Worm (Caenorhabditis elegans) whole organism, midembryonic: Measurements from ENCODE around the gene Y53G8B.2.

ENCODE experiments used
- T22C8.4 ChIP-seq: fragments of 200-800 bp; sonication (Bioruptor generic); IDR thresholded peaks from 2 replicates; pipeline ENCODE4 v1.3.6; 2022; ENCODE audit warnings: missing genetic modification characterization, missing compliant biosample characterization
- cog-1 ChIP-seq: sonication (generic microtip); optimal IDR thresholded peaks from 2 replicates; lab custom pipeline; 2016; ENCODE audit warnings: missing genetic modification characterization, missing compliant biosample characterization
- flt-1 ChIP-seq: fragments of 200-800 bp; sonication (Bioruptor generic); IDR thresholded peaks from 2 replicates; pipeline ENCODE4 v1.3.6; 2022; ENCODE audit warnings: missing genetic modification characterization, missing compliant biosample characterization
- klf-2 ChIP-seq: fragments of 200-800 bp; sonication (Bioruptor generic); conservative IDR thresholded peaks from 2 replicates; pipeline ENCODE4 v1.3.6; 2022; ENCODE audit warnings: missing genetic modification reagents, missing genetic modification characterization, missing compliant biosample characterization
- med-1 ChIP-seq: sonication (generic microtip); optimal IDR thresholded peaks from 2 replicates; lab custom pipeline; 2017; ENCODE audit warnings: missing genetic modification characterization, mild to moderate bottlenecking, missing compliant biosample characterization, antibody characterized with exemption, missing genetic modification reagents; ENCODE audit not compliant: insufficient read depth
- ref-1 ChIP-seq: fragments of 200-800 bp; sonication (Bioruptor generic); conservative IDR thresholded peaks from 2 replicates; pipeline ENCODE4 v1.3.6; 2022; ENCODE audit warnings: missing genetic modification reagents, missing genetic modification characterization, missing compliant biosample characterization
- tab-1 ChIP-seq: fragments of 200-800 bp; sonication (Bioruptor generic); IDR thresholded peaks from 2 replicates; pipeline ENCODE4 v1.3.6; 2022; ENCODE audit warnings: missing genetic modification characterization, missing compliant biosample characterization
- ztf-23 ChIP-seq: fragments of 200-800 bp; sonication (Bioruptor generic); IDR thresholded peaks from 2 replicates; pipeline ENCODE4 v1.3.6; 2022; ENCODE audit warnings: missing genetic modification reagents, missing genetic modification characterization, missing compliant biosample characterization
- ztf-29 ChIP-seq: fragments of 200-800 bp; sonication (Bioruptor generic); IDR thresholded peaks from 2 replicates; pipeline ENCODE4 v1.3.6; 2022; ENCODE audit warnings: missing genetic modification reagents, missing genetic modification characterization, missing compliant biosample characterization

The Y53G8B.2 gene

DNA sequence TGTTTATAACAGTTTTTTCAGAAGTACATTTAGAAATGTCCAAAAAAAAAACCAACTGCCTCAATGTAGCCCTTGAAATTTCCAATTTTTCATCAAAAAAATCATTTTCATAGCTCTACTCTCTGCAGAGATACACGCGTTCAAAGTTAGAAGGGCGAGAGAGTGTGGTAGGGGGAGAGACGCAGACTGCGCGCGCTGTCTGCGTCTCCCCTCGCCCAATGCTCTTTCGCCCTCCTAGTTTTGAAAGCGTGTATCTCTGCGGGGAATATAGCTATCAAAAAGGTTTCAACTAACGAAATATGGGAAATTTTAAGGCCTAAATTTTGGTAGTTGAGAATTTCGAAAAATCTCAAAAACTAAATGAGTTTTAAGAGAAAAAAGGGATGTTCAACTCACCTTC is 40.2 kb downstream of the Y53G8B.2 start:
- no peak for TF ChIP-seq T22C8.4 (GFP tag; lab: Robert Waterston, UW)
- no peak for TF ChIP-seq med-1 (GFP tag; lab: Kevin White, UChicago)
- TF ChIP-seq klf-2 (GFP tag; lab: Robert Waterston, UW): no peak
- TF ChIP-seq ztf-23 (GFP tag; lab: Robert Waterston, UW): no peak
- no peak for TF ChIP-seq tab-1 (GFP tag; lab: Robert Waterston, UW)
- no peak for TF ChIP-seq ztf-29 (GFP tag; lab: Robert Waterston, UW)
- no peak for TF ChIP-seq flt-1
- no peak for TF ChIP-seq cog-1 (tag; lab: Kevin White, UChicago)
- no peak for TF ChIP-seq ref-1 (GFP tag; lab: Robert Waterston, UW)

ce11 chrIII:3063084-3063483 is 40.7 kb downstream of the Y53G8B.2 start:
- TF ChIP-seq ztf-23 (GFP tag; lab: Robert Waterston, UW) (no peak), flt-1 (no peak), ref-1 (GFP tag; lab: Robert Waterston, UW) (no peak), med-1 (GFP tag; lab: Kevin White, UChicago) (no peak), cog-1 (tag; lab: Kevin White, UChicago) (no peak), klf-2 (GFP tag; lab: Robert Waterston, UW) (no peak), tab-1 (GFP tag; lab: Robert Waterston, UW) (no peak), T22C8.4 (GFP tag; lab: Robert Waterston, UW) (no peak), ztf-29 (GFP tag; lab: Robert Waterston, UW) (no peak)

- TF ChIP-seq ztf-29 (GFP tag; lab: Robert Waterston, UW) (no peak), T22C8.4 (GFP tag; lab: Robert Waterston, UW) (no peak), ref-1 (GFP tag; lab: Robert Waterston, UW) (no peak), cog-1 (tag; lab: Kevin White, UChicago) (no peak), tab-1 (GFP tag; lab: Robert Waterston, UW) (no peak), klf-2 (GFP tag; lab: Robert Waterston, UW) (no peak), med-1 (GFP tag; lab: Kevin White, UChicago) (no peak), flt-1 (no peak), ztf-23 (GFP tag; lab: Robert Waterston, UW) (no peak)
These were observed 42.5 kb downstream of the Y53G8B.2 start for ce11 chrIII:3061289-3061688.

- TF ChIP-seq cog-1 (tag; lab: Kevin White, UChicago): no peak
- TF ChIP-seq ztf-23 (GFP tag; lab: Robert Waterston, UW): no peak
- no peak for TF ChIP-seq T22C8.4 (GFP tag; lab: Robert Waterston, UW)
- TF ChIP-seq ref-1 (GFP tag; lab: Robert Waterston, UW): no peak
- no peak for TF ChIP-seq ztf-29 (GFP tag; lab: Robert Waterston, UW)
- no peak for TF ChIP-seq flt-1
- TF ChIP-seq klf-2 (GFP tag; lab: Robert Waterston, UW): no peak
- TF ChIP-seq med-1 (GFP tag; lab: Kevin White, UChicago): no peak
- TF ChIP-seq tab-1 (GFP tag; lab: Robert Waterston, UW): no peak
These were observed 43.5 kb downstream of the Y53G8B.2 start, which contains the start of gene fipr-29 for ce11 chrIII:3060262-3060661. Gene fipr-29 (minus strand): TSS chrIII:3060362.

DNA sequence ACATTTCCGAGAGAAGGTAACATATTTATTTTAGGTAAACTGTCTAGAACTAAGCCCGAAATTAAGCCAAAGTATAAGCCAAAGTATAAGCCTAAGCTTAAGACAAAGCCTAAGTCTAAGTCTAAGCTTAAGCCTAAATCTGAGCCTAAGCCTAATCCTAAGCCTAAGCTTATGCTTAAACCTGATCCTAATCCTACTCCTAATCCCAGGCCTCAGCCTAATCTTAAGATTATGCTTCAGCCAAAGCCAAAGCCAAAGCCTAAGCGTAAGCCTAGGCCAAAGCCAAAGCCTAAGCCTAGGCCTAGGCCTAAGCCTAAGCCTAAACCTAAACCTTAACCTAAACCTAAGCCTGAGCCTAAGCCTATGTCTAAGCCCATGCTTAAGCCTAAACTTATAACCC is 47.9 kb downstream of the Y53G8B.2 start:
- TF ChIP-seq med-1 (GFP tag; lab: Kevin White, UChicago) (no peak), ztf-29 (GFP tag; lab: Robert Waterston, UW) (0 out of 2 replicates have a peak, but pooled peaks have one; percentile 9), klf-2 (GFP tag; lab: Robert Waterston, UW) (no peak), ref-1 (GFP tag; lab: Robert Waterston, UW) (no peak), cog-1 (tag; lab: Kevin White, UChicago) (no peak), T22C8.4 (GFP tag; lab: Robert Waterston, UW) (no peak)
